Fruit fly (Drosophila melanogaster) whole organism, prepupa: Measurements from ENCODE around the gene Prm.
A peak's percentile ranks its signal among the peaks of the same experiment; 100 is the strongest.

ENCODE experiments used
- CG10631 ChIP-seq: fragments of 200-800 bp; sonication (Bioruptor generic); optimal IDR thresholded peaks from 2 replicates; lab custom pipeline; 2016; ENCODE audit warnings: missing biosample characterization, missing genetic modification characterization
- CG10669 ChIP-seq: fragments of 200-800 bp; sonication (Bioruptor generic); optimal IDR thresholded peaks from 3 replicates; lab custom pipeline; 2018; ENCODE audit warnings: missing biosample characterization, mild to moderate bottlenecking, missing genetic modification characterization, moderate library complexity
- CG11762 ChIP-seq: fragments of 200-800 bp; sonication (Bioruptor generic); optimal IDR thresholded peaks from 3 replicates; lab custom pipeline; 2016; ENCODE audit warnings: missing biosample characterization, missing genetic modification characterization; ENCODE audit not compliant: insufficient read depth
- CG11902 ChIP-seq: fragments of 200-800 bp; sonication (Bioruptor generic); optimal IDR thresholded peaks from 3 replicates; lab custom pipeline; 2016; ENCODE audit warnings: missing biosample characterization, missing genetic modification characterization
- CG15336 ChIP-seq: fragments of 200-800 bp; sonication (Bioruptor generic); IDR thresholded peaks from 2 replicates; pipeline ENCODE4 v1.3.6; 2022; ENCODE audit warnings: missing biosample characterization, missing genetic modification characterization
- CG1621 ChIP-seq: fragments of 200-800 bp; sonication (Bioruptor generic); optimal IDR thresholded peaks from 3 replicates; lab custom pipeline; 2018; ENCODE audit warnings: missing biosample characterization, mild to moderate bottlenecking, missing genetic modification characterization
- CG16779 ChIP-seq: fragments of 200-800 bp; sonication (Bioruptor generic); optimal IDR thresholded peaks from 3 replicates; lab custom pipeline; 2017; ENCODE audit warnings: missing biosample characterization, mild to moderate bottlenecking, missing genetic modification characterization
- CG3032 ChIP-seq: fragments of 200-800 bp; optimal IDR thresholded peaks from 2 replicates; lab custom pipeline; 2019; ENCODE audit warnings: missing biosample characterization, mild to moderate bottlenecking, missing genetic modification characterization, moderate library complexity
- CG32006 ChIP-seq: fragments of 200-800 bp; sonication (Bioruptor generic); optimal IDR thresholded peaks from 3 replicates; lab custom pipeline; 2017; ENCODE audit warnings: missing biosample characterization, mild to moderate bottlenecking, missing genetic modification characterization
- CG34406 ChIP-seq: fragments of 200-800 bp; sonication (Bioruptor generic); optimal IDR thresholded peaks from 3 replicates; lab custom pipeline; 2016; ENCODE audit warnings: missing biosample characterization, missing genetic modification characterization
- CG3919 ChIP-seq: fragments of 200-800 bp; sonication (Bioruptor generic); optimal IDR thresholded peaks from 3 replicates; lab custom pipeline; 2016; ENCODE audit warnings: missing biosample characterization, missing genetic modification characterization
- CG4318 ChIP-seq: fragments of 200-800 bp; sonication (Bioruptor generic); optimal IDR thresholded peaks from 3 replicates; lab custom pipeline; 2017; ENCODE audit warnings: missing biosample characterization, mild to moderate bottlenecking, missing genetic modification characterization
- CG6276 ChIP-seq: fragments of 200-800 bp; sonication (Bioruptor generic); optimal IDR thresholded peaks from 2 replicates; lab custom pipeline; 2017; ENCODE audit warnings: missing biosample characterization, mild to moderate bottlenecking, missing genetic modification characterization
- CG6792 ChIP-seq: fragments of 200-800 bp; sonication (Bioruptor generic); optimal IDR thresholded peaks from 3 replicates; lab custom pipeline; 2016; ENCODE audit warnings: missing biosample characterization, missing genetic modification characterization
- CG6808 ChIP-seq: fragments of 200-800 bp; sonication (Bioruptor generic); optimal IDR thresholded peaks from 3 replicates; lab custom pipeline; 2017; ENCODE audit warnings: missing biosample characterization, missing genetic modification characterization, mild to moderate bottlenecking, moderate library complexity, missing genetic modification reagents
- CG6854 ChIP-seq: fragments of 200-800 bp; sonication (Bioruptor generic); optimal IDR thresholded peaks from 2 replicates; lab custom pipeline; 2017; ENCODE audit warnings: missing biosample characterization, mild to moderate bottlenecking, missing genetic modification characterization
- CG8119 ChIP-seq: fragments of 200-800 bp; sonication (Bioruptor generic); IDR thresholded peaks from 3 replicates; pipeline ENCODE4 v1.3.6; 2022; ENCODE audit warnings: missing biosample characterization, missing genetic modification characterization
- CG9139 ChIP-seq: fragments of 200-800 bp; sonication (Bioruptor generic); optimal IDR thresholded peaks from 3 replicates; lab custom pipeline; 2017; ENCODE audit warnings: missing biosample characterization, mild to moderate bottlenecking, missing genetic modification characterization
- Eip75B ChIP-seq: fragments of 200-800 bp; sonication (Bioruptor generic); optimal IDR thresholded peaks from 3 replicates; lab custom pipeline; 2016; ENCODE audit warnings: missing biosample characterization, missing genetic modification characterization
- Eip93F ChIP-seq: fragments of 200-800 bp; sonication (Bioruptor generic); optimal IDR thresholded peaks from 2 replicates; lab custom pipeline; 2016; ENCODE audit warnings: missing biosample characterization, mild to moderate bottlenecking, missing genetic modification characterization
- Ets21C ChIP-seq: fragments of 200-800 bp; sonication (Bioruptor generic); optimal IDR thresholded peaks from 3 replicates; lab custom pipeline; 2016; ENCODE audit warnings: missing biosample characterization, missing genetic modification characterization
- Gug ChIP-seq: fragments of 200-800 bp; sonication (Bioruptor generic); IDR thresholded peaks from 2 replicates; pipeline ENCODE4 v1.3.6; 2022; ENCODE audit warnings: missing biosample characterization, missing genetic modification characterization
- Hr38 ChIP-seq: sonication (Bioruptor generic); optimal IDR thresholded peaks from 2 replicates; lab custom pipeline; 2016; ENCODE audit warnings: missing biosample characterization, missing genetic modification characterization
- Hr39 ChIP-seq: fragments of 200-800 bp; sonication (Bioruptor generic); optimal IDR thresholded peaks from 2 replicates; lab custom pipeline; 2016; ENCODE audit warnings: missing biosample characterization, missing genetic modification characterization
- Hr4 ChIP-seq: fragments of 200-800 bp; sonication (Bioruptor generic); optimal IDR thresholded peaks from 3 replicates; lab custom pipeline; 2016; ENCODE audit warnings: missing biosample characterization, missing genetic modification characterization
- Lpt ChIP-seq: fragments of 200-800 bp; sonication (Bioruptor generic); optimal IDR thresholded peaks from 3 replicates; lab custom pipeline; 2016; ENCODE audit warnings: missing biosample characterization, missing genetic modification characterization
- OdsH ChIP-seq: fragments of 200-800 bp; sonication (Bioruptor generic); optimal IDR thresholded peaks from 3 replicates; lab custom pipeline; 2016; ENCODE audit warnings: missing biosample characterization, missing genetic modification characterization
- Smox ChIP-seq: fragments of 200-800 bp; sonication (Bioruptor generic); optimal IDR thresholded peaks from 3 replicates; lab custom pipeline; 2016; ENCODE audit warnings: missing biosample characterization, missing genetic modification characterization
- Sox102F ChIP-seq: fragments of 200-800 bp; sonication (Bioruptor generic); optimal IDR thresholded peaks from 2 replicates; lab custom pipeline; 2016; ENCODE audit warnings: missing biosample characterization, mild to moderate bottlenecking, missing genetic modification characterization
- Sox14 ChIP-seq: fragments of 200-800 bp; sonication (Bioruptor generic); optimal IDR thresholded peaks from 3 replicates; lab custom pipeline; 2016; ENCODE audit warnings: missing biosample characterization, missing genetic modification characterization
- achi ChIP-seq: fragments of 200-800 bp; sonication (Bioruptor generic); optimal IDR thresholded peaks from 3 replicates; lab custom pipeline; 2016; ENCODE audit warnings: missing biosample characterization, missing genetic modification characterization
- acj6 ChIP-seq: fragments of 200-800 bp; sonication (Bioruptor generic); optimal IDR thresholded peaks from 3 replicates; lab custom pipeline; 2016; ENCODE audit warnings: missing biosample characterization, missing genetic modification characterization
- cyc ChIP-seq: fragments of 200-800 bp; sonication (Bioruptor generic); optimal IDR thresholded peaks from 3 replicates; lab custom pipeline; 2016; ENCODE audit warnings: missing biosample characterization, missing genetic modification characterization
- dac ChIP-seq: fragments of 200-800 bp; sonication (Bioruptor generic); optimal IDR thresholded peaks from 2 replicates; lab custom pipeline; 2017; ENCODE audit warnings: missing biosample characterization, mild to moderate bottlenecking, missing genetic modification characterization
- dsx ChIP-seq: fragments of 200-800 bp; optimal IDR thresholded peaks from 3 replicates; lab custom pipeline; 2019; ENCODE audit warnings: missing biosample characterization, mild to moderate bottlenecking, missing genetic modification characterization, moderate library complexity; ENCODE audit not compliant: poor library complexity, severe bottlenecking
- eg ChIP-seq: fragments of 200-800 bp; sonication (Bioruptor generic); IDR thresholded peaks from 3 replicates; pipeline ENCODE4 v1.3.6; 2022; ENCODE audit warnings: missing biosample characterization, missing genetic modification characterization
- esn ChIP-seq: fragments of 200-800 bp; sonication (Bioruptor generic); optimal IDR thresholded peaks from 2 replicates; lab custom pipeline; 2016; ENCODE audit warnings: missing biosample characterization, mild to moderate bottlenecking, missing genetic modification characterization, moderate library complexity
- fd85E ChIP-seq: fragments of 200-800 bp; sonication (Bioruptor generic); optimal IDR thresholded peaks from 3 replicates; lab custom pipeline; 2016; ENCODE audit warnings: missing biosample characterization, missing genetic modification characterization
- fkh ChIP-seq: fragments of 200-800 bp; sonication (Bioruptor generic); optimal IDR thresholded peaks from 3 replicates; lab custom pipeline; 2017; ENCODE audit warnings: missing biosample characterization, mild to moderate bottlenecking, missing genetic modification characterization, moderate library complexity
- lz ChIP-seq: fragments of 200-800 bp; sonication (Bioruptor generic); optimal IDR thresholded peaks from 3 replicates; lab custom pipeline; 2016; ENCODE audit warnings: missing biosample characterization, missing genetic modification characterization
- salr ChIP-seq, 2 experiments: fragments of 200-800 bp; sonication (Bioruptor generic); optimal IDR thresholded peaks; 3 replicates each; lab custom pipeline; 2016 to 2018; ENCODE audit warnings: missing biosample characterization in 2 of 2, missing genetic modification characterization in 2 of 2, mild to moderate bottlenecking in 1 of 2
- spab ChIP-seq: fragments of 200-800 bp; sonication (Bioruptor generic); optimal IDR thresholded peaks from 2 replicates; lab custom pipeline; 2017; ENCODE audit warnings: missing biosample characterization, mild to moderate bottlenecking, missing genetic modification characterization, missing genetic modification reagents
- ss ChIP-seq, 2 experiments: fragments of 200-800 bp; sonication (Bioruptor generic); optimal IDR thresholded peaks; 2 replicates in 1 of 2; 3 replicates in 1 of 2; lab custom pipeline; 2017 to 2018; ENCODE audit warnings: mild to moderate bottlenecking in 2 of 2, missing biosample characterization in 2 of 2, missing genetic modification characterization in 2 of 2, moderate library complexity in 1 of 2
- svp ChIP-seq: fragments of 200-800 bp; sonication (Bioruptor generic); peaks from one replicate; lab custom pipeline; 2016; ENCODE audit warnings: missing biosample characterization, missing genetic modification characterization
- topi ChIP-seq: fragments of 200-800 bp; sonication (Bioruptor generic); optimal IDR thresholded peaks from 3 replicates; lab custom pipeline; 2016; ENCODE audit warnings: missing biosample characterization, missing genetic modification characterization
- vri ChIP-seq: fragments of 200-800 bp; sonication (Bioruptor generic); optimal IDR thresholded peaks from 3 replicates; lab custom pipeline; 2016; ENCODE audit warnings: missing biosample characterization, mild to moderate bottlenecking, missing genetic modification characterization

Prm gene

DNA sequence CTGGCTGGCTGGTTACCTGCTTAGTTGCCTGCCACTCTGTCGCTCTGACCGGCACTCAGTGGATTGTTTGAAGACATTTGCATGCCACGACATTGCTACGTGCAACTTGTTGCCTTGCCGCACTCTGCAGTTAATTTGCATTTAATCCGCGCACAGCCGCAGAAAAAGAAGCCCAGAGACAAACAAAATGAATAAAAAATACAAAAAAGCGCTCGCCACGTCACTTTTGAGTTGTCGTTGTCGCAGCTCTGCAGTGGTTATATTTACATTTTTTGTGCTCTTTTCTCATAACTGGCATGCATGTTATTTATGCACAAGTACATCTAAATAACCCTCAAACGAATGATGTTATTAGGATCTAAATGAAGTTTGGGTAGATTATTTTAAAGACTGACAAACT, 38.2 kb upstream of the Prm start (continued):
- TF ChIP-seq CG6276 (GFP tag; lab: Kevin White, UChicago) (peak; percentile 14), Hr39 (GFP tag; lab: Kevin White, UChicago) (no peak), CG15336 (GFP tag; lab: Robert Waterston, UW) (peak; percentile 32; the same call in 1 of the 2 replicates), achi (GFP tag; lab: Kevin White, UChicago) (peak; percentile 15), OdsH (GFP tag; lab: Kevin White, UChicago) (no peak), Lpt (GFP tag; lab: Kevin White, UChicago) (peak; percentile 13), CG11762 (no peak), Gug (GFP tag; lab: Robert Waterston, UW) (no peak), CG8119 (GFP tag; lab: Robert Waterston, UW) (peak; percentile 51; the same call in 2 of the 3 replicates), eg (GFP tag; lab: Robert Waterston, UW) (peak; percentile 43; the same call in 1 of the 3 replicates), CG34406 (no peak), salr (GFP tag; optimal IDR thresholded peaks at IDR 0.05; lab: Kevin White, UChicago) (peak in 1 of 2 experiments; percentile 45), dac (GFP tag; lab: Kevin White, UChicago) (peak; percentile 8), spab (no peak), dsx (GFP tag; lab: Kevin White, UChicago) (no peak), CG4318 (GFP tag; lab: Kevin White, UChicago) (no peak), topi (GFP tag; lab: Kevin White, UChicago) (no peak), acj6 (GFP tag; lab: Kevin White, UChicago) (no peak), CG11902 (GFP tag; lab: Kevin White, UChicago) (no peak), CG6792 (GFP tag; lab: Kevin White, UChicago) (no peak), cyc (GFP tag; lab: Kevin White, UChicago) (no peak)

DNA sequence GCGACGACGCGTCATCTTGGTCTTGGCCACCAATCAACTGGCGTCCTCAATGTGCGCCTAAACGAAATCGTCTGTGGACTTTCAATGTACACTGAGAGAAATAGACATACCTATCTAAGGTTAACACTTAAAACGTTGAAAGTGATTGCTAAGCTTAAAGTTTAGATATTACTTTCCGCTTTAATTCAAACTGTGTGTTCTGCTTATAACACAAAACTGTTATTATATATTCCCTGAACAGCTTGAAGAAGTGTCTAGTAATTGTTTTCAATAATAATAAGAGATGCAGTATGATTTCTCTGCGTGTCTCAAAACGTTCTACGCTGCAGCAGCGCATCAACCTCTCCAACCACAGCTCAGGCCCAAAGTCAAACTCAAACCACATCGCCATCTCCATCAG, 36.9 kb upstream of the Prm start:
- TF ChIP-seq CG4318 (GFP tag; lab: Kevin White, UChicago) (peak; percentile 87), CG9139 (GFP tag; lab: Kevin White, UChicago) (no peak), eg (GFP tag; lab: Robert Waterston, UW) (peak; percentile 54; the same call in 2 of the 3 replicates), salr (GFP tag; optimal IDR thresholded peaks at IDR 0.05; lab: Kevin White, UChicago) (peak in 1 of 2 experiments; percentile 72), CG16779 (tag; lab: Kevin White, UChicago) (no peak), CG6808 (GFP tag; lab: Kevin White, UChicago) (no peak), vri (GFP tag; lab: Kevin White, UChicago) (no peak), Gug (GFP tag; lab: Robert Waterston, UW) (peak; percentile 25; the same call in 1 of the 2 replicates), CG1621 (tag; lab: Kevin White, UChicago) (no peak), Sox102F (GFP tag; lab: Kevin White, UChicago) (no peak), Eip75B (GFP tag; lab: Kevin White, UChicago) (peak; percentile 3), ss (GFP tag; optimal IDR thresholded peaks at IDR 0.05; lab: Kevin White, UChicago) (no peak), CG6854 (GFP tag; lab: Kevin White, UChicago) (no peak), CG3032 (tag; lab: Kevin White, UChicago) (no peak), Eip93F (no peak), CG6792 (GFP tag; lab: Kevin White, UChicago) (peak; percentile 34), cyc (GFP tag; lab: Kevin White, UChicago) (peak; percentile 25), CG10669 (GFP tag; lab: Kevin White, UChicago) (peak; percentile 15), esn (GFP tag; lab: Kevin White, UChicago) (peak; percentile 56), Smox (GFP tag; lab: Kevin White, UChicago) (no peak), Lpt (GFP tag; lab: Kevin White, UChicago) (peak; percentile 63), dac (GFP tag; lab: Kevin White, UChicago) (peak; percentile 73), fd85E (GFP tag; lab: Kevin White, UChicago) (no peak), CG11762 (peak; percentile 47), CG11902 (GFP tag; lab: Kevin White, UChicago) (peak; percentile 0), Hr38 (GFP tag; lab: Kevin White, UChicago) (no peak), CG32006 (GFP tag; lab: Kevin White, UChicago) (peak; percentile 93), acj6 (GFP tag; lab: Kevin White, UChicago) (peak; percentile 15), Hr4 (GFP tag; lab: Kevin White, UChicago) (peak; percentile 87), lz (GFP tag; lab: Kevin White, UChicago) (peak; percentile 43), Ets21C (GFP tag; lab: Kevin White, UChicago) (no peak), topi (GFP tag; lab: Kevin White, UChicago) (peak; percentile 32), fkh (GFP tag; lab: Kevin White, UChicago) (no peak), CG10631 (peak; percentile 29), achi (GFP tag; lab: Kevin White, UChicago) (peak; percentile 57), CG34406 (peak; percentile 31), OdsH (GFP tag; lab: Kevin White, UChicago) (peak; percentile 53), Hr39 (GFP tag; lab: Kevin White, UChicago) (peak; percentile 47), svp (GFP tag; lab: Kevin White, UChicago) (peak; percentile 6), Sox14 (GFP tag; lab: Kevin White, UChicago) (peak; percentile 61), CG3919 (GFP tag; lab: Kevin White, UChicago) (peak; percentile 66)
